Worm (Caenorhabditis elegans): Measurements from ENCODE around the gene R02F2.9.

- TF ChIP-seq W03F9.2 (tag; optimal IDR thresholded peaks at IDR 0.05) (no peak), him-1 (tag; optimal IDR thresholded peaks at IDR 0.05) (no peak), dao-5 (tag; optimal IDR thresholded peaks at IDR 0.05) (no peak)
Observed at ce11 chrIII:5504164-5504563, 5.2 kb downstream of the R02F2.9 start.
